Worm (Caenorhabditis elegans): ENCODE data around the gene dop-1.

The dop-1 gene

ce11 chrX:4409591-4410279 is 8.9 kb downstream of the dop-1 start:
- TF ChIP-seq die-1 (tag; optimal IDR thresholded peaks at IDR 0.05) (peak; percentile 50), D2030.7 (GFP tag; IDR thresholded peaks at IDR 0.05) (peak; percentile 45; the same call in 1 of the 2 replicates), madf-10 (tag; optimal IDR thresholded peaks at IDR 0.05) (peak; percentile 16), pbrm-1 (GFP tag; IDR thresholded peaks at IDR 0.05) (peak; percentile 10; the same call in 1 of the 2 replicates), Y56A3A.18 (GFP tag; IDR thresholded peaks at IDR 0.05) (0 out of 2 replicates have a peak, but pooled peaks have one; percentile 63), athp-1 (tag; optimal IDR thresholded peaks at IDR 0.05) (no peak), snpc-1.3 (tag; optimal IDR thresholded peaks at IDR 0.05; ENCODE audit: insufficient read depth) (peak; percentile 23), B0261.1 (tag; optimal IDR thresholded peaks at IDR 0.05) (peak; percentile 74), hmg-1.2 (GFP tag; IDR thresholded peaks at IDR 0.05) (peak; percentile 70), nhr-120 (GFP tag; IDR thresholded peaks at IDR 0.05) (0 out of 2 replicates have a peak, but pooled peaks have one; percentile 42), rpc-1 (optimal IDR thresholded peaks at IDR 0.05) (peak; percentile 72), rpc-1 (tag; optimal IDR thresholded peaks at IDR 0.05) (peak; percentile 87), attf-6 (GFP tag; IDR thresholded peaks at IDR 0.05) (no peak), ama-1 (optimal IDR thresholded peaks at IDR 0.05) (no peak), ama-1 (GFP tag; optimal IDR thresholded peaks at IDR 0.05) (peak in 1 of 2 experiments; percentile 23), lin-26 (GFP tag; IDR thresholded peaks at IDR 0.05) (peak; percentile 82), lsy-27 (tag; optimal IDR thresholded peaks at IDR 0.05; ENCODE audit: borderline replicate concordance, insufficient read depth) (no peak), rcor-1 (GFP tag; IDR thresholded peaks at IDR 0.05) (0 out of 2 replicates have a peak, but pooled peaks have one; percentile 7), C06A6.2 (GFP tag; conservative IDR thresholded peaks at IDR 0.05) (no peak), tbp1 (GFP tag; optimal IDR thresholded peaks at IDR 0.05) (peak; percentile 90), snpc-4 (GFP tag; optimal IDR thresholded peaks at IDR 0.05) (peak; percentile 20), snpc-4 (tag; optimal IDR thresholded peaks at IDR 0.05) (peak in 1 of 4 experiments; percentile 77), rec-8 (tag; optimal IDR thresholded peaks at IDR 0.05) (no peak)

ce11 chrX:4408466-4408865 is 10.2 kb downstream of the dop-1 start:
- TF ChIP-seq cebp-1 (GFP tag; IDR thresholded peaks at IDR 0.05) = no peak
- no peak for TF ChIP-seq cebp-1 (tag; optimal IDR thresholded peaks at IDR 0.05)
- no peak for TF ChIP-seq Y67H2A.10 (GFP tag; conservative IDR thresholded peaks at IDR 0.05)
- TF ChIP-seq F49E8.2 (tag; optimal IDR thresholded peaks at IDR 0.05; ENCODE audit: insufficient read depth) = no peak
- no peak for TF ChIP-seq hsf-1 (GFP tag; IDR thresholded peaks at IDR 0.05)

- no peak for TF ChIP-seq bed-2 (GFP tag; IDR thresholded peaks at IDR 0.05)
- TF ChIP-seq ceh-27 (GFP tag; optimal IDR thresholded peaks at IDR 0.05) = peak; percentile 55
- TF ChIP-seq lin-35 (GFP tag; optimal IDR thresholded peaks at IDR 0.05) = peak in 1 of 3 experiments; percentile 5
- TF ChIP-seq Y95B8A.8 (GFP tag; IDR thresholded peaks at IDR 0.05) = no peak
- TF ChIP-seq B0019.2 (GFP tag; conservative IDR thresholded peaks at IDR 0.05) = no peak
Observed at ce11 chrX:4404717-4405116, 13.9 kb downstream of the dop-1 start.

ce11 chrX:4402854-4403253 is 15.8 kb downstream of the dop-1 start, which contains the start of gene D1079.1:
TSS of gene D1079.1 (plus strand) at chrX:4403154.
- TF ChIP-seq ceh-40 (GFP tag; IDR thresholded peaks at IDR 0.05) (no peak), bed-1 (GFP tag; IDR thresholded peaks at IDR 0.05) (no peak), tbx-9 (tag; optimal IDR thresholded peaks at IDR 0.05; ENCODE audit: borderline replicate concordance) (no peak), madf-10 (tag; optimal IDR thresholded peaks at IDR 0.05) (no peak), B0019.2 (GFP tag; conservative IDR thresholded peaks at IDR 0.05) (no peak), pha-4 (tag; optimal IDR thresholded peaks at IDR 0.05) (no peak), atf-7 (tag; optimal IDR thresholded peaks at IDR 0.05) (no peak), ztf-6 (GFP tag; IDR thresholded peaks at IDR 0.05) (no peak), hmg-1.2 (GFP tag; IDR thresholded peaks at IDR 0.05) (no peak), attf-6 (GFP tag; IDR thresholded peaks at IDR 0.05) (no peak), attf-3 (GFP tag; conservative IDR thresholded peaks at IDR 0.05) (no peak), hlh-12 (tag; optimal IDR thresholded peaks at IDR 0.05) (no peak), F33H1.4 (GFP tag; IDR thresholded peaks at IDR 0.05) (no peak), nfya-2 (GFP tag; IDR thresholded peaks at IDR 0.05) (no peak), nfya-1 (tag; optimal IDR thresholded peaks at IDR 0.05; ENCODE audit: borderline replicate concordance, insufficient read depth) (no peak), F52B5.7 (tag; optimal IDR thresholded peaks at IDR 0.05) (no peak)

Data from whole organism, young adult.